Worm (Caenorhabditis elegans) whole organism, young adult: ENCODE measurements around the gene C17C3.6.
A peak's percentile ranks its signal among the peaks of the same experiment; 100 is the strongest.

ENCODE experiments used
- D2030.7 ChIP-seq: fragments of 200-800 bp; sonication (Bioruptor generic); IDR thresholded peaks from 2 replicates; pipeline ENCODE4 v1.3.6; 2022; ENCODE audit warnings: missing genetic modification reagents, missing genetic modification characterization, missing compliant biosample characterization
- F39B2.1 ChIP-seq: fragments of 200-800 bp; sonication (Bioruptor generic); IDR thresholded peaks from 2 replicates; pipeline ENCODE4 v1.3.6; 2022; ENCODE audit warnings: missing genetic modification reagents, missing genetic modification characterization, missing compliant biosample characterization
- T07F8.4 ChIP-seq: sonication (generic microtip); optimal IDR thresholded peaks from 2 replicates; lab custom pipeline; 2016; ENCODE audit warnings: mild to moderate bottlenecking, missing genetic modification characterization, moderate library complexity, missing compliant biosample characterization
- Y67H2A.10 ChIP-seq: fragments of 200-800 bp; sonication (Bioruptor generic); conservative IDR thresholded peaks from 2 replicates; pipeline ENCODE4 v1.3.6; 2022; ENCODE audit warnings: missing genetic modification reagents, missing genetic modification characterization, missing compliant biosample characterization
- Y79H2A.3 ChIP-seq: fragments of 200-800 bp; sonication (Bioruptor generic); conservative IDR thresholded peaks from 2 replicates; pipeline ENCODE4 v1.3.6; 2022; ENCODE audit warnings: missing genetic modification reagents, missing genetic modification characterization, missing compliant biosample characterization
- Y95B8A.8 ChIP-seq: fragments of 200-800 bp; sonication (Bioruptor generic); IDR thresholded peaks from 2 replicates; pipeline ENCODE4 v1.3.6; 2022; ENCODE audit warnings: missing genetic modification reagents, missing genetic modification characterization, missing compliant biosample characterization
- ZK185.1 ChIP-seq: sonication (generic microtip); optimal IDR thresholded peaks from 2 replicates; lab custom pipeline; 2016; ENCODE audit warnings: mild to moderate bottlenecking, missing genetic modification characterization, missing compliant biosample characterization; ENCODE audit not compliant: poor library complexity, severe bottlenecking
- akir-1 ChIP-seq: fragments of 200-800 bp; sonication (Bioruptor generic); optimal IDR thresholded peaks from 2 replicates; lab custom pipeline; 2018; ENCODE audit warnings: mild to moderate bottlenecking, missing genetic modification characterization, moderate library complexity, missing compliant biosample characterization
- ama-1 ChIP-seq, 3 experiments: fragments of 150-350 bp in 1 of 3; sonication (generic microtip) in 2 of 3; optimal IDR thresholded peaks; 2 replicates each; lab custom pipeline; 2014 to 2018; ENCODE audit warnings: missing biosample characterization in 2 of 3, missing genetic modification characterization in 2 of 3, missing genetic modification reagents in 2 of 3
- attf-3 ChIP-seq: fragments of 200-800 bp; sonication (Bioruptor generic); conservative IDR thresholded peaks from 2 replicates; pipeline ENCODE4 v1.3.6; 2022; ENCODE audit warnings: missing genetic modification reagents, missing genetic modification characterization, missing compliant biosample characterization
- bed-1 ChIP-seq: fragments of 200-800 bp; sonication (Bioruptor generic); IDR thresholded peaks from 2 replicates; pipeline ENCODE4 v1.3.6; 2022; ENCODE audit warnings: missing genetic modification reagents, missing genetic modification characterization, missing compliant biosample characterization
- ceh-100 ChIP-seq: fragments of 200-800 bp; sonication (Bioruptor generic); IDR thresholded peaks from 2 replicates; pipeline ENCODE4 v1.3.6; 2022; ENCODE audit warnings: missing genetic modification reagents, missing genetic modification characterization, missing compliant biosample characterization
- dpl-1 ChIP-seq: fragments of 150-350 bp; optimal IDR thresholded peaks from 2 replicates; lab custom pipeline; 2014; ENCODE audit warnings: missing biosample characterization, missing genetic modification reagents, missing genetic modification characterization
- efl-1 ChIP-seq: fragments of 150-350 bp; optimal IDR thresholded peaks from 2 replicates; lab custom pipeline; 2014; ENCODE audit warnings: missing biosample characterization, missing genetic modification reagents, missing genetic modification characterization
- egl-44 ChIP-seq: fragments of 200-800 bp; sonication (Bioruptor generic); IDR thresholded peaks from 2 replicates; pipeline ENCODE4 v1.3.6; 2022; ENCODE audit warnings: missing genetic modification reagents, missing genetic modification characterization, missing compliant biosample characterization
- egrh-3 ChIP-seq: fragments of 200-800 bp; sonication (Bioruptor generic); IDR thresholded peaks from 2 replicates; pipeline ENCODE4 v1.3.6; 2022; ENCODE audit warnings: missing genetic modification reagents, missing genetic modification characterization, missing compliant biosample characterization
- fkh-3 ChIP-seq: sonication (generic microtip); optimal IDR thresholded peaks from 2 replicates; lab custom pipeline; 2016; ENCODE audit warnings: mild to moderate bottlenecking, missing genetic modification characterization, missing compliant biosample characterization
- hsf-1 ChIP-seq: fragments of 200-800 bp; sonication (Bioruptor generic); IDR thresholded peaks from 2 replicates; pipeline ENCODE4 v1.3.6; 2022; ENCODE audit warnings: missing genetic modification reagents, missing genetic modification characterization, missing compliant biosample characterization
- lag-1 ChIP-seq: fragments of 200-800 bp; sonication (Bioruptor generic); IDR thresholded peaks from 2 replicates; pipeline ENCODE4 v1.3.6; 2022; ENCODE audit warnings: missing genetic modification reagents, missing genetic modification characterization, missing compliant biosample characterization
- lir-1 ChIP-seq: fragments of 200-800 bp; sonication (Bioruptor generic); conservative IDR thresholded peaks from 2 replicates; pipeline ENCODE4 v1.3.6; 2022; ENCODE audit warnings: missing genetic modification reagents, missing genetic modification characterization, missing compliant biosample characterization
- madf-3 ChIP-seq: fragments of 200-800 bp; sonication (Bioruptor generic); IDR thresholded peaks from 2 replicates; pipeline ENCODE4 v1.3.6; 2022; ENCODE audit warnings: missing genetic modification reagents, missing genetic modification characterization, missing compliant biosample characterization
- nfya-1 ChIP-seq: sonication (generic microtip); optimal IDR thresholded peaks from 2 replicates; lab custom pipeline; 2017; ENCODE audit warnings: antibody characterized with exemption, missing compliant biosample characterization, missing genetic modification characterization, borderline replicate concordance; ENCODE audit not compliant: insufficient read depth
- nfyb-1 ChIP-seq: fragments of 200-800 bp; sonication (Bioruptor generic); IDR thresholded peaks from 2 replicates; pipeline ENCODE4 v1.3.6; 2022; ENCODE audit warnings: missing genetic modification reagents, missing genetic modification characterization, missing compliant biosample characterization
- nhr-120 ChIP-seq: fragments of 200-800 bp; sonication (Bioruptor generic); IDR thresholded peaks from 2 replicates; pipeline ENCODE4 v1.3.6; 2022; ENCODE audit warnings: missing genetic modification characterization, missing compliant biosample characterization
- nhr-179 ChIP-seq: sonication (generic microtip); optimal IDR thresholded peaks from 2 replicates; lab custom pipeline; 2016; ENCODE audit warnings: mild to moderate bottlenecking, missing genetic modification characterization, missing compliant biosample characterization
- nhr-90 ChIP-seq: sonication (generic microtip); optimal IDR thresholded peaks from 2 replicates; lab custom pipeline; 2016; ENCODE audit warnings: missing genotype, mild to moderate bottlenecking, missing genetic modification characterization, missing compliant biosample characterization
- pha-4 ChIP-seq: fragments of 150-350 bp; sonication (generic microtip); optimal IDR thresholded peaks from 2 replicates; lab custom pipeline; 2014; ENCODE audit warnings: missing biosample characterization, missing genetic modification reagents, missing genetic modification characterization
- sdz-38 ChIP-seq: sonication (generic microtip); optimal IDR thresholded peaks from 2 replicates; lab custom pipeline; 2016; ENCODE audit warnings: missing genotype, missing genetic modification characterization, missing compliant biosample characterization
- snpc-1.3 ChIP-seq: sonication (generic microtip); optimal IDR thresholded peaks from 2 replicates; lab custom pipeline; 2017; ENCODE audit warnings: missing genetic modification characterization, mild to moderate bottlenecking, missing compliant biosample characterization, antibody characterized with exemption, moderate library complexity, missing genotype, missing genetic modification reagents; ENCODE audit not compliant: insufficient read depth
- snpc-4 ChIP-seq, 5 experiments: fragments of 150-350 bp in 1 of 5; sonication (generic microtip) in 4 of 5; optimal IDR thresholded peaks; 2 replicates each; lab custom pipeline; 2014 to 2018; ENCODE audit warnings: missing genetic modification characterization in 5 of 5, missing biosample characterization in 3 of 5, antibody characterized with exemption in 2 of 5, mild to moderate bottlenecking in 2 of 5, missing compliant biosample characterization in 2 of 5, missing genotype in 2 of 5, moderate library complexity in 2 of 5, missing genetic modification reagents in 1 of 5
- somi-1 ChIP-seq: fragments of 200-800 bp; sonication (Bioruptor generic); optimal IDR thresholded peaks from 2 replicates; lab custom pipeline; 2018; ENCODE audit warnings: mild to moderate bottlenecking, missing genetic modification characterization, missing compliant biosample characterization
- sptf-2 ChIP-seq: fragments of 200-800 bp; sonication (Bioruptor generic); optimal IDR thresholded peaks from 2 replicates; lab custom pipeline; 2018; ENCODE audit warnings: mild to moderate bottlenecking, missing genetic modification characterization, missing compliant biosample characterization
- tbx-9 ChIP-seq: sonication (generic microtip); optimal IDR thresholded peaks from 2 replicates; lab custom pipeline; 2016; ENCODE audit warnings: borderline replicate concordance, missing genetic modification characterization, inconsistent platforms, missing compliant biosample characterization
- unc-130 ChIP-seq: sonication (generic microtip); optimal IDR thresholded peaks from 2 replicates; lab custom pipeline; 2016; ENCODE audit warnings: missing genetic modification reagents, missing genetic modification characterization, missing compliant biosample characterization
- xnd-1 ChIP-seq: sonication (generic microtip); optimal IDR thresholded peaks from 2 replicates; lab custom pipeline; 2016; ENCODE audit warnings: missing genotype, missing genetic modification reagents, missing genetic modification characterization, missing compliant biosample characterization
- zfh-2 ChIP-seq: fragments of 200-800 bp; sonication (Bioruptor generic); conservative IDR thresholded peaks from 2 replicates; pipeline ENCODE4 v1.3.6; 2022; ENCODE audit warnings: missing genetic modification reagents, missing genetic modification characterization, missing compliant biosample characterization
- zim-3 ChIP-seq: sonication (generic microtip); optimal IDR thresholded peaks from 2 replicates; lab custom pipeline; 2017; ENCODE audit warnings: mild to moderate bottlenecking, missing genetic modification characterization, moderate library complexity, missing compliant biosample characterization
- ztf-25 ChIP-seq: fragments of 200-800 bp; sonication (Bioruptor generic); IDR thresholded peaks from 2 replicates; pipeline ENCODE4 v1.3.6; 2022; ENCODE audit warnings: missing genetic modification reagents, missing genetic modification characterization, missing compliant biosample characterization
- ztf-6 ChIP-seq: fragments of 200-800 bp; sonication (Bioruptor generic); IDR thresholded peaks from 2 replicates; pipeline ENCODE4 v1.3.6; 2022; ENCODE audit warnings: missing genetic modification reagents, missing genetic modification characterization, missing compliant biosample characterization

The C17C3.6 gene

DNA sequence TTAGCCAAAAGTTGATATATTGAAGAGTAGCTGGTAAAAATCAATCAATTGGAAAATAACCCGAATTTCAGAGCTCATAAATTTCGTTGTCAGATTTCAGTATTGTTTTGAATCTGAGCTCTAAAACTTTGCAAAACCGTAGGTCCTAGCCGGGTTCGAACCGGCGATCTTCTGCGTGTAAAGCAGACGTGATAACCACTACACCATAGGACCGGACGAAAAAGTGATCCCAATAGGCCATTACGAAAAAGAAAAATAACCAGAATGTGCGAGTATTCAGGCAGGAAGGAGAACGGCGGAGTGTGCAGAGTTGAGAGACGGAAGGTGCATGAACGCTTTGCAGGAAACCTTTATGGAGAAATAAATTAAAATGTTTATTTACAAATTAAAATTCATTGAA, 27.2 kb downstream of the C17C3.6 start (continued):
- TF ChIP-seq attf-3 (GFP tag; lab: Robert Waterston, UW) (0 out of 2 replicates have a peak, but pooled peaks have one; percentile 13), pha-4 (tag; lab: Kevin White, UChicago) (no peak), Y67H2A.10 (no peak)

DNA sequence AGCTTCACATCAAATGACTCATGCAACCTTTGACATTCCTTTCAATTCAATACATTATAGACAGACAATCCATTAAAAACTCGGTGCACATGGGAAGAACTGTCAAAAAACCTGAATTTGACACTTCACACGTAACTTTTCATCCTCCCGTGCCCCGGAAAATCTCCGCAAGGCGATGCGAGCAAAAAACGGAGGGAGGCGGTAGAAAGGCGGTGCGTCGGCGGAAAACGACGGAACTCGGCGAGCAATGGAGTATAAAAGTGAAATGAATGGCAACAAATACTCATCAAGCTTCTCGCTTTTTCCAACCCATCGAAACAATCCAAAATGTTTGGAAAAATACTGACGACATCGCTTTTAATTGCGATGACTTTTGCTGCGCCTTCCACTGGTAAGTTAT, 28.2 kb downstream of the C17C3.6 start, which contains the start of gene T25E4.1:
Gene T25E4.1 (plus strand): TSS at position 301 of the 400 bp plus-strand sequence.
- no peak for TF ChIP-seq sptf-2 (GFP tag; lab: Kevin White, UChicago)
- TF ChIP-seq nhr-90 = no peak
- no peak for TF ChIP-seq xnd-1 (tag; lab: Kevin White, UChicago)
- TF ChIP-seq somi-1 (GFP tag; lab: Kevin White, UChicago) = no peak
- no peak for TF ChIP-seq lag-1 (GFP tag; lab: Robert Waterston, UW)
- no peak for TF ChIP-seq Y95B8A.8
- TF ChIP-seq unc-130 (GFP tag; lab: Kevin White, UChicago) = no peak
- TF ChIP-seq ama-1 (optimal IDR thresholded peaks at IDR 0.05; lab: Kevin White, UChicago) = no peak
- TF ChIP-seq ama-1 (GFP tag; optimal IDR thresholded peaks at IDR 0.05; lab: Kevin White, UChicago) = no peak
- TF ChIP-seq sdz-38 = no peak
- no peak for TF ChIP-seq egl-44 (GFP tag; lab: Robert Waterston, UW)
- no peak for TF ChIP-seq efl-1 (GFP tag; lab: Kevin White, UChicago)
- TF ChIP-seq nfya-1 (tag; lab: Kevin White, UChicago) = no peak
- no peak for TF ChIP-seq hsf-1 (GFP tag; lab: Robert Waterston, UW)

DNA sequence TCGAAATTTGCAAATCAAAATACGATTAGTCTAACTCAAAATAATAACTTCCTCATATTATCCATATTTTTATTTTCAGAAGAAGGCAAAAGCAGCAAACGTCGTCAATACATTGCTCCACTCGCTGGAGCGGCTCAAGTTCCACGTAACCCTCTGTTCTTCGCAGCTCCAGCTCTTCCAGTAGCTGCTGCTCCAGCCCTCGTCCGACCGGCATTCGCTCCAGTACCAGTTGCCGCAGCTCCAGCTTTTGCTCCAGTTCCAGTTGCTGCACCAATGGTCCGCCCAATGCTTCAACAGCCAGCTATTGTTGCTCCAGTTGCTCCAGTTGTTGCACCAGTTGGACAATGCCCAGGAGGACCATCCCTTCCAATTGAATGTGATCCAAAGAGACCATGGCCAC, 28.9 kb downstream of the C17C3.6 start:
- TF ChIP-seq akir-1 (no peak), zfh-2 (GFP tag; lab: Robert Waterston, UW) (peak; percentile 74; the same call in 1 of the 2 replicates), egrh-3 (GFP tag; lab: Robert Waterston, UW) (peak; percentile 76)

DNA sequence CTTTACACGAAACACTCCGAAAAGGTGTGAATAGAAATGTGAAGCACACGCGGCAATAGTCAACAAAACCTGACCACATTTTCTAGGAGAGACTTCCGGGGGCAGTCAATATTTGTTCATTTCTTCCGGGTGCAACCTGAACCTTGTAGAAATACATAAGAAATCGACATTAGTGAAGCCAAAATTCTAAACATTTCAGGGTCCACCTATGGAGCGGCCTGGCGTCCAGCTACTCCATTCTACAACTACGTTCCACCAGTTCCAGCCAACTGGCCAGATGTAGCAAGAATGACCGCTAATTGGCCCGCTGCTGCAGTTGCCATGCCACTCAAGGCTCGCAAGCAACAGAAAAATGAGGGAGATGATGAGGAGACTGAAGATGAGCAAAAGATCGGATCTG, 29.4 kb downstream of the C17C3.6 start:
- no peak for TF ChIP-seq ztf-6 (GFP tag; lab: Robert Waterston, UW)
- no peak for TF ChIP-seq tbx-9 (tag; lab: Kevin White, UChicago)
- TF ChIP-seq T07F8.4 = no peak
- TF ChIP-seq bed-1 = 0 out of 2 replicates have a peak, but pooled peaks have one; percentile 56

DNA sequence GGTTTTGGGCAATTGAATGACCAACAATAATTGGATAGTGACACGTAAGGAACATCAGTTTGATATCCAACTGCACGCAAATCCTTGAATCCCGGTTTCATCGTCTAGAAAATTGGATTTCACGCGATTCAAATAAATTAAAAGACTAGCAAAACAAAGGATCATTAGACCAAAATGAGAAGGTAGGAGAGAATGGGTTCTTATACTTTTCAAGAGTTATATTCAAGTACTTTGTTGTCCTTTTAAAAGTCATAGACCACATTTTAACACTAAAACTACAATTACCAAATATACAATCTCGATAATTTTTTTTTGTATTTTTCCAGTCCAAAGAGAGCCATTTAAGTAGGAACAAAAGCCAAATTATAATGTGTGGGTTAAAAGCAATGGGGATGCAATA, 32.5 kb downstream of the C17C3.6 start, which contains the start of gene T25E4.2:
Gene T25E4.2 (minus strand): TSS at position 101 of the 400 bp plus-strand sequence.
- TF ChIP-seq nhr-179 (tag; lab: Kevin White, UChicago) (no peak), lir-1 (GFP tag; lab: Robert Waterston, UW) (no peak), hsf-1 (GFP tag; lab: Robert Waterston, UW) (no peak), D2030.7 (GFP tag; lab: Robert Waterston, UW) (no peak), madf-3 (GFP tag; lab: Robert Waterston, UW) (no peak), ZK185.1 (tag; lab: Kevin White, UChicago) (no peak), ceh-100 (no peak), Y79H2A.3 (no peak), F39B2.1 (GFP tag; lab: Robert Waterston, UW) (no peak), nfyb-1 (GFP tag; lab: Robert Waterston, UW) (no peak), dpl-1 (no peak), zim-3 (no peak), nhr-120 (GFP tag; lab: Robert Waterston, UW) (no peak), Y67H2A.10 (no peak), ztf-25 (GFP tag; lab: Robert Waterston, UW) (no peak), zfh-2 (GFP tag; lab: Robert Waterston, UW) (no peak), fkh-3 (tag; lab: Kevin White, UChicago) (no peak), snpc-4 (GFP tag; optimal IDR thresholded peaks at IDR 0.05; lab: Kevin White, UChicago) (no peak), snpc-4 (tag; optimal IDR thresholded peaks at IDR 0.05; lab: Kevin White, UChicago) (no peak), snpc-1.3 (no peak)
